Fruit fly (Drosophila melanogaster): ENCODE measurements around the gene IPIP.

The IPIP gene

DNA sequence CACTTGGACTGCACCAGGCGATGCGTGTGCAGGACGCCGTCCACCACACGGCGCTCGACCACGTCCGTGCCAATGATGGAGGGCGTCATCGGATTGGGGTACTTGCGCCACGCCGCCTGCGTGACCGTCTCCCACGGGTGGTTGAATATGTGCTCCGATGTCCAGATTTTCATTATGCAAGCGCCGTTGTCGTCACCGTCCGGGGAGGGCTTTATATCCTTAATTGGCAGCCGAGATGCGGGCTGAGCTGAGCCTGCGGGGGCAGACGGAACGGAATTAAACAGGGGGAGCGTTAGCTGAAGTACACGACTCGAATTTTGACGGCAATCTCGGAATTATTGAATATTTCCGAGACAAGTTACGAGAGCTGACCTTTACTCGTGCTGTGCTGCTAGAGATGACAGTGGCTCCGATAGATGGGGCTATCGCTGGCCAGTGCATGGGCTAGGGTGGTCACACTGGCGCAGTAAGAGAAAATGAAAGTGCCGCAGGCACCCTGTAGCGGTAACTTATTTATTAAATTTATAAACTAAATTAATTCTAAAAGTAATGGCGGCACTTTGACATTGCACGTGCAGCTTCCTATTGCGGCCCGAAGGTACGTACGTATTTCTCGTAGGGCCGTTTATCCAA, at the start of gene IPIP:
TSS of gene IPIP (plus strand) at position 475 of the 633 bp plus-strand sequence.
- TF ChIP-seq mirr (GFP tag; optimal IDR thresholded peaks at IDR 0.05) (peak; percentile 58), lilli (GFP tag; optimal IDR thresholded peaks at IDR 0.05) (peak; percentile 34), BEAF-32 (GFP tag; optimal IDR thresholded peaks at IDR 0.05) (peak; percentile 86), CG1792 (GFP tag; optimal IDR thresholded peaks at IDR 0.05) (no peak), CG14860 (GFP tag; IDR thresholded peaks at IDR 0.05; ENCODE audit: partially characterized antibody) (peak; percentile 63), CG3281 (GFP tag; optimal IDR thresholded peaks at IDR 0.05) (peak; percentile 7), CG15269 (tag; optimal IDR thresholded peaks at IDR 0.05) (no peak), Dip2 (GFP tag; IDR thresholded peaks at IDR 0.05) (no peak), Chrac-16 (GFP tag; optimal IDR thresholded peaks at IDR 0.05) (no peak), schlank (tag; optimal IDR thresholded peaks at IDR 0.05) (no peak), Poxn (GFP tag; IDR thresholded peaks at IDR 0.05) (no peak), CG11560 (tag; IDR thresholded peaks at IDR 0.05) (no peak), slou (GFP tag; optimal IDR thresholded peaks at IDR 0.05) (no peak), CG2120 (GFP tag; optimal IDR thresholded peaks at IDR 0.05) (peak; percentile 55), CG9437 (GFP tag; optimal IDR thresholded peaks at IDR 0.05) (peak; percentile 6), inv (GFP tag; IDR thresholded peaks at IDR 0.05; ENCODE audit: partially characterized antibody) (peak; percentile 83), br (optimal IDR thresholded peaks at IDR 0.05) (no peak), stwl (tag; optimal IDR thresholded peaks at IDR 0.05) (peak; percentile 79), CG3995 (GFP tag; optimal IDR thresholded peaks at IDR 0.05) (no peak), MESR4 (GFP tag; optimal IDR thresholded peaks at IDR 0.05) (peak; percentile 91), H15 (GFP tag; IDR thresholded peaks at IDR 0.05) (peak; percentile 51; the same call in 1 of the 3 replicates), ERR (GFP tag; optimal IDR thresholded peaks at IDR 0.05) (no peak), stc (GFP tag; IDR thresholded peaks at IDR 0.05) (0 out of 2 replicates have a peak, but pooled peaks have one; percentile 9), Xbp1 (GFP tag; optimal IDR thresholded peaks at IDR 0.05) (peak; percentile 47), Dref (GFP tag; IDR thresholded peaks at IDR 0.05) (peak; percentile 79), CG17186 (GFP tag; optimal IDR thresholded peaks at IDR 0.05) (peak; percentile 49), nmo (GFP tag; optimal IDR thresholded peaks at IDR 0.05) (peak; percentile 37), Sry-δ (GFP tag; optimal IDR thresholded peaks at IDR 0.05) (peak; percentile 90), ci (GFP tag; IDR thresholded peaks at IDR 0.05) (peak; percentile 79), NfI (GFP tag; optimal IDR thresholded peaks at IDR 0.05) (peak; percentile 51), hbn (GFP tag; IDR thresholded peaks at IDR 0.05; ENCODE audit: partially characterized antibody) (peak; percentile 68; the same call in 1 of the 2 replicates), lmd (GFP tag; IDR thresholded peaks at IDR 0.05) (peak; percentile 49; the same call in 1 of the 2 replicates), gem (tag; optimal IDR thresholded peaks at IDR 0.05) (no peak), phol (tag; optimal IDR thresholded peaks at IDR 0.05) (peak; percentile 39), CG14441 (GFP tag; IDR thresholded peaks at IDR 0.05) (peak; percentile 26; the same call in 1 of the 2 replicates), Ets97D (GFP tag; optimal IDR thresholded peaks at IDR 0.05) (peak; percentile 27), Hr78 (GFP tag; optimal IDR thresholded peaks at IDR 0.05) (peak in 1 of 2 experiments; percentile 84), tna (GFP tag; IDR thresholded peaks at IDR 0.05; ENCODE audit: partially characterized antibody) (peak; percentile 79), fu2 (GFP tag; optimal IDR thresholded peaks at IDR 0.05) (no peak), CG3847 (GFP tag; IDR thresholded peaks at IDR 0.05) (peak; percentile 70), caup (GFP tag; optimal IDR thresholded peaks at IDR 0.05; ENCODE audit: severe bottlenecking) (peak; percentile 53), sens (GFP tag) (peak; percentile 25), CrebB (tag; optimal IDR thresholded peaks at IDR 0.05) (no peak), wek (GFP tag; optimal IDR thresholded peaks at IDR 0.05) (no peak), H2.0 (GFP tag; IDR thresholded peaks at IDR 0.05) (no peak), Meics (GFP tag; optimal IDR thresholded peaks at IDR 0.05) (peak; percentile 3), hkb (optimal IDR thresholded peaks at IDR 0.05) (no peak), hkb (GFP tag; IDR thresholded peaks at IDR 0.05) (peak; percentile 34; the same call in 1 of the 2 replicates), ara (GFP tag; IDR thresholded peaks at IDR 0.05) (peak; percentile 32; the same call in 1 of the 2 replicates), knrl (GFP tag; IDR thresholded peaks at IDR 0.05; ENCODE audit: partially characterized antibody) (peak; percentile 83)
